Worm (Caenorhabditis elegans) whole organism, young adult: ENCODE data around the gene srx-17.

Experiments used
- let-526 ChIP-seq: fragments of 200-800 bp; sonication (Bioruptor generic); IDR thresholded peaks from 2 replicates; pipeline ENCODE4 v1.3.6; 2022; ENCODE audit warnings: missing genetic modification reagents, missing genetic modification characterization, missing compliant biosample characterization
- pha-4 ChIP-seq: fragments of 150-350 bp; sonication (generic microtip); optimal IDR thresholded peaks from 2 replicates; lab custom pipeline; 2014; ENCODE audit warnings: missing biosample characterization, missing genetic modification reagents, missing genetic modification characterization

DNA sequence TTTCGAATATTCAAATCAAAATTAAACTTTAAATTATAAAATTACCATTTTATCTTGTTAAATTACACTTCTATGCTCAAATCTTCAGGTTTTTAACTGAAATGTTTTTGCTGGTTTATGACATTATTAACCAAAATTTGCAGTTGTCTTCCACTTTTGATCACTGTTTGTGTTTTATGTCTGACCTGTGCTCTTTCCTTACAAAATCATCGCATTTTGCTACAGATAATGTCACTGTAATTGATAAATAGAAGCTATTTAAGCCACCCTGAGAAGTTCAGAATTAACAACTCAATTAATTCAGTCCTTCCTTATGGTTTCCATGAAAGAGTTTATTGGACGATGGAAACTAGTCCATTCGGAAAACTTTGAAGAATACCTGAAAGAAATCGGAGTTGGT is 49.5 kb downstream of the srx-17 start, which contains the start of gene lbp-8:
- TF ChIP-seq pha-4 (tag; lab: Kevin White, UChicago), result no peak
- TF ChIP-seq let-526 (GFP tag; lab: Robert Waterston, UW), result no peak
